Worm (Caenorhabditis elegans) whole organism, midembryonic: ENCODE results near the gene smc-6.

Experiments
- T22C8.4 ChIP-seq: fragments of 200-800 bp; sonication (Bioruptor generic); IDR thresholded peaks from 2 replicates; pipeline ENCODE4 v1.3.6; 2022; ENCODE audit warnings: missing genetic modification characterization, missing compliant biosample characterization
- cog-1 ChIP-seq: sonication (generic microtip); optimal IDR thresholded peaks from 2 replicates; lab custom pipeline; 2016; ENCODE audit warnings: missing genetic modification characterization, missing compliant biosample characterization
- flt-1 ChIP-seq: fragments of 200-800 bp; sonication (Bioruptor generic); IDR thresholded peaks from 2 replicates; pipeline ENCODE4 v1.3.6; 2022; ENCODE audit warnings: missing genetic modification characterization, missing compliant biosample characterization
- klf-2 ChIP-seq: fragments of 200-800 bp; sonication (Bioruptor generic); conservative IDR thresholded peaks from 2 replicates; pipeline ENCODE4 v1.3.6; 2022; ENCODE audit warnings: missing genetic modification reagents, missing genetic modification characterization, missing compliant biosample characterization
- med-1 ChIP-seq: sonication (generic microtip); optimal IDR thresholded peaks from 2 replicates; lab custom pipeline; 2017; ENCODE audit warnings: missing genetic modification characterization, mild to moderate bottlenecking, missing compliant biosample characterization, antibody characterized with exemption, missing genetic modification reagents; ENCODE audit not compliant: insufficient read depth
- tab-1 ChIP-seq: fragments of 200-800 bp; sonication (Bioruptor generic); IDR thresholded peaks from 2 replicates; pipeline ENCODE4 v1.3.6; 2022; ENCODE audit warnings: missing genetic modification characterization, missing compliant biosample characterization
- ztf-29 ChIP-seq: fragments of 200-800 bp; sonication (Bioruptor generic); IDR thresholded peaks from 2 replicates; pipeline ENCODE4 v1.3.6; 2022; ENCODE audit warnings: missing genetic modification reagents, missing genetic modification characterization, missing compliant biosample characterization

DNA sequence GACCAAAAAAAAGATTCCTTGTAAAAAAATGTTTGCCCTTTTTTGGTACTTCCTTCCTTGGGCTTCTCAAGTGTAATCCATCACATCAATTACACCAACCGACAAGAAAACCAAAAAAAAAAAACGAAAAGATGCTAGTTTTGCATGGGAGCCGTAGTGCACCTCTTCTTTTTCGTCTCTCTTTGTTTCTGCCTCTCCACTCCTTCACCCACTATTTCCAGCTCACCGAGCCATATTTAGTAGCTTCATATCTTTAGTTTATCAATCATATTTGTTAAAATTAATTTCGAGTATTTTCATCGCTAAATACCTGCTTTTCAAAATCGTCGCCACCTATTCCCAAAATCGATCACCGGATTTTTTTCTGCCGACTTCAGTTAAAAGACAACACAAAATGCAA lies 22.2 kb downstream of the smc-6 start, which contains the start of gene F07A11.4:
- TF ChIP-seq klf-2 (GFP tag; lab: Robert Waterston, UW) (no peak), cog-1 (tag; lab: Kevin White, UChicago) (no peak), tab-1 (GFP tag; lab: Robert Waterston, UW) (no peak), flt-1 (GFP tag; lab: Robert Waterston, UW) (no peak), med-1 (GFP tag; lab: Kevin White, UChicago) (no peak), ztf-29 (GFP tag; lab: Robert Waterston, UW) (no peak), T22C8.4 (no peak)
